Fruit fly (Drosophila melanogaster) whole organism, embryonic: ENCODE data around the gene CG32267.
A peak's percentile ranks its signal among the peaks of the same experiment; 100 is the strongest.

ENCODE experiments used
- B-H1 ChIP-seq: fragments of 200-800 bp; sonication (Bioruptor generic); IDR thresholded peaks from 3 replicates; pipeline ENCODE4 v1.3.6; 2022; ENCODE audit warnings: missing biosample characterization, missing genetic modification characterization
- Blimp-1 ChIP-seq: fragments of 200-800 bp; sonication (Bioruptor generic); optimal IDR thresholded peaks from 3 replicates; lab custom pipeline; 2018; ENCODE audit warnings: missing biosample characterization, missing genetic modification characterization, mild to moderate bottlenecking, moderate library complexity, missing genetic modification reagents
- CG11398 ChIP-seq: fragments of 200-800 bp; sonication (Bioruptor generic); optimal IDR thresholded peaks from 2 replicates; lab custom pipeline; 2016; ENCODE audit warnings: missing biosample characterization, missing genetic modification characterization
- CG11504 ChIP-seq: fragments of 200-800 bp; sonication (Bioruptor generic); optimal IDR thresholded peaks from 3 replicates; lab custom pipeline; 2019; ENCODE audit warnings: missing biosample characterization, mild to moderate bottlenecking, missing genetic modification characterization, moderate library complexity
- CG11695 ChIP-seq: fragments of 200-800 bp; sonication (Bioruptor generic); IDR thresholded peaks from 3 replicates; pipeline ENCODE4 v1.3.6; 2022; ENCODE audit warnings: missing biosample characterization, missing genetic modification characterization
- CG11723 ChIP-seq: fragments of 200-800 bp; sonication (Bioruptor generic); optimal IDR thresholded peaks from 2 replicates; lab custom pipeline; 2017; ENCODE audit warnings: missing biosample characterization, mild to moderate bottlenecking, missing genetic modification characterization
- CG12659 ChIP-seq: fragments of 200-800 bp; sonication (Bioruptor generic); optimal IDR thresholded peaks from 3 replicates; lab custom pipeline; 2017; ENCODE audit warnings: mild to moderate bottlenecking, missing biosample characterization, missing genetic modification reagents, missing genetic modification characterization
- CG13424 ChIP-seq: fragments of 200-800 bp; sonication (Bioruptor generic); optimal IDR thresholded peaks from 2 replicates; lab custom pipeline; 2019; ENCODE audit warnings: missing biosample characterization, mild to moderate bottlenecking, missing genetic modification characterization, moderate library complexity
- CG17568 ChIP-seq: fragments of 200-800 bp; sonication (Bioruptor generic); optimal IDR thresholded peaks from 2 replicates; lab custom pipeline; 2018; ENCODE audit warnings: missing biosample characterization, mild to moderate bottlenecking, missing genetic modification characterization, moderate library complexity
- CG18599 ChIP-seq: fragments of 200-800 bp; sonication (Bioruptor generic); optimal IDR thresholded peaks from 3 replicates; lab custom pipeline; 2017; ENCODE audit warnings: missing biosample characterization, missing genetic modification characterization, mild to moderate bottlenecking, moderate library complexity, missing genetic modification reagents
- CG2116 ChIP-seq: fragments of 200-800 bp; sonication (Bioruptor generic); optimal IDR thresholded peaks from 3 replicates; lab custom pipeline; 2018; ENCODE audit warnings: missing biosample characterization, mild to moderate bottlenecking, missing genetic modification characterization
- CG2199 ChIP-seq: fragments of 200-800 bp; sonication (Bioruptor generic); IDR thresholded peaks from 3 replicates; pipeline ENCODE4 v1.3.6; 2022; ENCODE audit warnings: missing biosample characterization, missing genetic modification characterization
- CG2712 ChIP-seq: fragments of 200-800 bp; optimal IDR thresholded peaks from 3 replicates; lab custom pipeline; 2019; ENCODE audit warnings: missing biosample characterization, mild to moderate bottlenecking, missing genetic modification characterization, moderate library complexity
- CG32532 ChIP-seq: fragments of 200-800 bp; sonication (Bioruptor generic); IDR thresholded peaks from 2 replicates; pipeline ENCODE4 v1.3.6; 2022; ENCODE audit warnings: missing biosample characterization, missing genetic modification characterization
- CG32767 ChIP-seq: fragments of 200-800 bp; sonication (Bioruptor generic); IDR thresholded peaks from 2 replicates; pipeline ENCODE4 v1.3.6; 2022; ENCODE audit warnings: missing biosample characterization, missing genetic modification characterization
- CG3281 ChIP-seq: fragments of 200-800 bp; sonication (Bioruptor generic); optimal IDR thresholded peaks from 3 replicates; lab custom pipeline; 2017; ENCODE audit warnings: missing biosample characterization, mild to moderate bottlenecking, missing genetic modification characterization
- CG4730 ChIP-seq: fragments of 200-800 bp; sonication (Bioruptor generic); IDR thresholded peaks from 2 replicates; pipeline ENCODE4 v1.3.6; 2022; ENCODE audit warnings: missing biosample characterization, missing genetic modification characterization
- CG6689 ChIP-seq: fragments of 200-800 bp; sonication (Bioruptor generic); IDR thresholded peaks from 2 replicates; pipeline ENCODE4 v1.3.6; 2022; ENCODE audit warnings: missing biosample characterization, missing genetic modification characterization
- CG8290 ChIP-seq, 3 experiments: fragments of 200-800 bp; sonication (Bioruptor generic); optimal IDR thresholded peaks; 2 replicates each; lab custom pipeline; 2016 to 2019; ENCODE audit warnings: missing biosample characterization in 3 of 3, missing genetic modification characterization in 3 of 3, mild to moderate bottlenecking in 2 of 3, moderate library complexity in 1 of 3
- CG9727 ChIP-seq: fragments of 200-800 bp; sonication (Bioruptor generic); optimal IDR thresholded peaks from 3 replicates; lab custom pipeline; 2017; ENCODE audit warnings: missing biosample characterization, mild to moderate bottlenecking, missing genetic modification characterization
- CkIIα-i1 ChIP-seq: fragments of 200-800 bp; sonication (Bioruptor generic); IDR thresholded peaks from 2 replicates; pipeline ENCODE4 v1.3.6; 2022; ENCODE audit warnings: missing biosample characterization, missing genetic modification characterization
- Dbx ChIP-seq: fragments of 200-800 bp; sonication (Bioruptor generic); IDR thresholded peaks from 3 replicates; pipeline ENCODE4 v1.3.6; 2022; ENCODE audit warnings: missing biosample characterization, missing genetic modification characterization
- Doc2 ChIP-seq: fragments of 200-800 bp; sonication (Bioruptor generic); IDR thresholded peaks from 2 replicates; pipeline ENCODE4 v1.3.6; 2022; ENCODE audit warnings: missing biosample characterization, missing genetic modification characterization
- Drgx ChIP-seq: fragments of 200-800 bp; sonication (Bioruptor generic); IDR thresholded peaks from 2 replicates; pipeline ENCODE4 v1.3.6; 2022; ENCODE audit warnings: missing biosample characterization, missing genetic modification characterization
- Elba2 ChIP-seq: fragments of 200-800 bp; sonication (Bioruptor generic); optimal IDR thresholded peaks from 3 replicates; lab custom pipeline; 2016; ENCODE audit warnings: missing biosample characterization, missing genetic modification characterization
- Fer3 ChIP-seq: fragments of 200-800 bp; sonication (Bioruptor generic); optimal IDR thresholded peaks from 2 replicates; lab custom pipeline; 2018; ENCODE audit warnings: missing biosample characterization, mild to moderate bottlenecking, missing genetic modification characterization, moderate library complexity
- H2.0 ChIP-seq: fragments of 200-800 bp; sonication (Bioruptor generic); IDR thresholded peaks from 2 replicates; pipeline ENCODE4 v1.3.6; 2022; ENCODE audit warnings: missing biosample characterization, missing genetic modification characterization
- Hmr ChIP-seq: fragments of 200-800 bp; sonication (Bioruptor generic); optimal IDR thresholded peaks from 3 replicates; lab custom pipeline; 2017; ENCODE audit warnings: mild to moderate bottlenecking, missing biosample characterization, missing genetic modification reagents, missing genetic modification characterization
- Hr51 ChIP-seq, 2 experiments: fragments of 200-800 bp; sonication (Bioruptor generic); optimal IDR thresholded peaks; 2 replicates in 1 of 2; 3 replicates in 1 of 2; lab custom pipeline; 2016 to 2018; ENCODE audit warnings: missing biosample characterization in 2 of 2, missing genetic modification characterization in 2 of 2, mild to moderate bottlenecking in 1 of 2, moderate library complexity in 1 of 2
- Meics ChIP-seq: fragments of 200-800 bp; sonication (Bioruptor generic); optimal IDR thresholded peaks from 2 replicates; lab custom pipeline; 2017; ENCODE audit warnings: missing biosample characterization, mild to moderate bottlenecking, missing genetic modification characterization
- PHDP ChIP-seq: fragments of 200-800 bp; sonication (Bioruptor generic); optimal IDR thresholded peaks from 3 replicates; lab custom pipeline; 2018; ENCODE audit warnings: missing biosample characterization, mild to moderate bottlenecking, missing genetic modification characterization, moderate library complexity
- Ptx1 ChIP-seq: fragments of 200-800 bp; sonication (Bioruptor generic); IDR thresholded peaks from 2 replicates; pipeline ENCODE4 v1.3.6; 2022; ENCODE audit warnings: missing biosample characterization, missing genetic modification characterization
- Rfx ChIP-seq: fragments of 200-800 bp; sonication (Bioruptor generic); IDR thresholded peaks from 2 replicates; pipeline ENCODE4 v1.3.6; 2022; ENCODE audit warnings: missing biosample characterization, missing genetic modification characterization
- Sox102F ChIP-seq: fragments of 200-800 bp; sonication (Bioruptor generic); optimal IDR thresholded peaks from 2 replicates; lab custom pipeline; 2018; ENCODE audit warnings: missing biosample characterization, mild to moderate bottlenecking, missing genetic modification characterization, moderate library complexity
- YL-1 ChIP-seq: fragments of 200-800 bp; sonication (Bioruptor generic); optimal IDR thresholded peaks from 3 replicates; lab custom pipeline; 2017; ENCODE audit warnings: missing biosample characterization, mild to moderate bottlenecking, missing genetic modification characterization
- aop ChIP-seq: fragments of 200-800 bp; sonication (Bioruptor generic); IDR thresholded peaks from 2 replicates; pipeline ENCODE4 v1.3.6; 2022; ENCODE audit warnings: missing biosample characterization, missing genetic modification characterization
- ase ChIP-seq: fragments of 200-800 bp; sonication (Bioruptor generic); IDR thresholded peaks from 3 replicates; pipeline ENCODE4 v1.3.6; 2022; ENCODE audit warnings: missing biosample characterization, missing genetic modification characterization
- chif ChIP-seq, 2 experiments: fragments of 200-800 bp; sonication (Bioruptor generic); optimal IDR thresholded peaks; 3 replicates each; lab custom pipeline; 2016; ENCODE audit warnings: missing biosample characterization in 2 of 2, missing genetic modification characterization in 2 of 2
- dmrt99B ChIP-seq: fragments of 200-800 bp; sonication (Bioruptor generic); optimal IDR thresholded peaks from 2 replicates; lab custom pipeline; 2018; ENCODE audit warnings: missing biosample characterization, mild to moderate bottlenecking, missing genetic modification characterization, moderate library complexity
- dysf ChIP-seq: fragments of 200-800 bp; sonication (Bioruptor generic); IDR thresholded peaks from 3 replicates; pipeline ENCODE4 v1.3.6; 2022; ENCODE audit warnings: missing biosample characterization, missing genetic modification characterization
- fd96Cb ChIP-seq: fragments of 200-800 bp; sonication (Bioruptor generic); optimal IDR thresholded peaks from 2 replicates; lab custom pipeline; 2018; ENCODE audit warnings: missing biosample characterization, mild to moderate bottlenecking, missing genetic modification characterization, moderate library complexity
- gce ChIP-seq: fragments of 200-800 bp; sonication (Bioruptor generic); IDR thresholded peaks from 3 replicates; pipeline ENCODE4 v1.3.6; 2022; ENCODE audit warnings: missing biosample characterization, missing genetic modification characterization
- gem ChIP-seq: fragments of 200-800 bp; sonication (Bioruptor generic); optimal IDR thresholded peaks from 2 replicates; lab custom pipeline; 2019; ENCODE audit warnings: missing biosample characterization, mild to moderate bottlenecking, missing genetic modification characterization, moderate library complexity
- hkb ChIP-seq, 2 experiments: fragments of 200-800 bp in 1 of 2; fragments of >200 bp in 1 of 2; sonication (Bioruptor generic) in 1 of 2; IDR thresholded peaks in 1 of 2; optimal IDR thresholded peaks in 1 of 2; 2 replicates each; pipeline versions ENCODE4 v1.3.6 to Lab custom; 2017 to 2022; ENCODE audit warnings: missing biosample characterization in 1 of 2, missing genetic modification characterization in 1 of 2
- lmd ChIP-seq: fragments of 200-800 bp; sonication (Bioruptor generic); IDR thresholded peaks from 2 replicates; pipeline ENCODE4 v1.3.6; 2022; ENCODE audit warnings: missing biosample characterization, missing genetic modification characterization
- tgo ChIP-seq: fragments of 200-800 bp; sonication (Bioruptor generic); IDR thresholded peaks from 3 replicates; pipeline ENCODE4 v1.3.6; 2022; ENCODE audit warnings: missing biosample characterization, missing genetic modification characterization
- tio ChIP-seq: fragments of 200-800 bp; sonication (Bioruptor generic); optimal IDR thresholded peaks from 2 replicates; lab custom pipeline; 2017; ENCODE audit warnings: missing biosample characterization, missing genetic modification characterization, inconsistent platforms
- vvl ChIP-seq: fragments of 200-800 bp; sonication (Bioruptor generic); IDR thresholded peaks from 2 replicates; pipeline ENCODE4 v1.3.6; 2022; ENCODE audit warnings: missing biosample characterization, missing genetic modification characterization
- yki ChIP-seq: fragments of >200 bp; optimal IDR thresholded peaks from 3 replicates; lab custom pipeline; 2018

The CG32267 gene

DNA sequence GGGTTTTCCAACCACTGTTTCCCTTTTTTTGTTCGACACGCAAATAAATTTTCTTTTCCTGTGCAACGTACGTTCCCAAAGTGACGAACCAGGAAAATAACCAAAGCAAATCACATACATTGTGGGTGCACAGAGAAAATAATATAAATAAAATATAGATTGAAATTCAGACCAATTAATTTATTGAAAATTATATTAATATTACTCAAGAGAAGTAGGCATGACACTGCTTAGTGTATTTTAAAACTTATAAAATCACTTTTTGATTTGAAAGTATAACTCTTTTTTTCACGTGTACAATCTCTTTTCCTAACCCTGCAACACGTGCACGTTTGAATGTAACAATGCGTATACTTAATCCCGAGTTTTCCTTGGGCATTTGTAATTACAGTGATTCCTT lies 24.7 kb upstream of the CG32267 start (continued):
- TF ChIP-seq Meics (peak; percentile 38), yki (lab: Kevin White, UChicago) (no peak), CG18599 (GFP tag; lab: Kevin White, UChicago) (peak; percentile 54), Ptx1 (GFP tag; lab: Robert Waterston, UW) (0 out of 2 replicates have a peak, but pooled peaks have one; percentile 24), H2.0 (GFP tag; lab: Robert Waterston, UW) (peak; percentile 39; the same call in 1 of the 2 replicates), CG11695 (GFP tag; lab: Robert Waterston, UW) (0 out of 3 replicates have a peak, but pooled peaks have one; percentile 19), Dbx (GFP tag; lab: Robert Waterston, UW) (0 out of 3 replicates have a peak, but pooled peaks have one; percentile 51), PHDP (no peak), CG8290 (GFP tag; optimal IDR thresholded peaks at IDR 0.05; lab: Kevin White, UChicago) (no peak), CG8290 (tag; optimal IDR thresholded peaks at IDR 0.05; lab: Kevin White, UChicago) (no peak), CG2199 (no peak), aop (GFP tag; lab: Robert Waterston, UW) (no peak), CG2712 (tag; lab: Kevin White, UChicago) (peak; percentile 16), dysf (GFP tag; lab: Robert Waterston, UW) (peak; percentile 51; the same call in 1 of the 3 replicates), vvl (GFP tag; lab: Robert Waterston, UW) (0 out of 2 replicates have a peak, but pooled peaks have one; percentile 12), gce (GFP tag; lab: Robert Waterston, UW) (0 out of 3 replicates have a peak, but pooled peaks have one; percentile 21), Rfx (GFP tag; lab: Robert Waterston, UW) (0 out of 2 replicates have a peak, but pooled peaks have one; percentile 20), hkb (optimal IDR thresholded peaks at IDR 0.05; lab: Kevin White, UChicago) (no peak), hkb (GFP tag; IDR thresholded peaks at IDR 0.05; lab: Robert Waterston, UW) (peak; percentile 55; the same call in 1 of the 2 replicates), CG4730 (0 out of 2 replicates have a peak, but pooled peaks have one; percentile 23), Drgx (GFP tag; lab: Robert Waterston, UW) (0 out of 2 replicates have a peak, but pooled peaks have one; percentile 22), Hr51 (GFP tag; optimal IDR thresholded peaks at IDR 0.05; lab: Kevin White, UChicago) (peak in 1 of 2 experiments; percentile 41), ase (GFP tag; lab: Robert Waterston, UW) (no peak), CG6689 (GFP tag; lab: Robert Waterston, UW) (0 out of 2 replicates have a peak, but pooled peaks have one; percentile 17), CkIIα-i1 (GFP tag; lab: Robert Waterston, UW) (no peak), tgo (GFP tag; lab: Robert Waterston, UW) (0 out of 3 replicates have a peak, but pooled peaks have one; percentile 17), CG11723 (GFP tag; lab: Kevin White, UChicago) (no peak), B-H1 (GFP tag; lab: Robert Waterston, UW) (no peak), CG11398 (no peak), CG32532 (GFP tag; lab: Robert Waterston, UW) (peak; percentile 35; the same call in 1 of the 2 replicates), CG2116 (GFP tag; lab: Kevin White, UChicago) (no peak), gem (peak; percentile 52), Hmr (peak; percentile 18), Elba2 (GFP tag; lab: Kevin White, UChicago) (no peak), YL-1 (GFP tag; lab: Kevin White, UChicago) (no peak), Sox102F (peak; percentile 42), lmd (GFP tag; lab: Robert Waterston, UW) (no peak), Blimp-1 (GFP tag; lab: Kevin White, UChicago) (peak; percentile 14), Doc2 (GFP tag; lab: Robert Waterston, UW) (no peak), CG3281 (peak; percentile 14), tio (GFP tag; lab: Kevin White, UChicago) (peak; percentile 11), fd96Cb (peak; percentile 14), CG9727 (GFP tag; lab: Kevin White, UChicago) (peak; percentile 9), dmrt99B (tag; lab: Kevin White, UChicago) (peak; percentile 46), CG17568 (no peak), Fer3 (tag; lab: Kevin White, UChicago) (peak; percentile 4), CG12659 (peak; percentile 2), CG32767 (GFP tag; lab: Robert Waterston, UW) (0 out of 2 replicates have a peak, but pooled peaks have one; percentile 17), CG11504 (peak; percentile 53), chif (GFP tag; optimal IDR thresholded peaks at IDR 0.05; lab: Kevin White, UChicago) (no peak), CG13424 (tag; lab: Kevin White, UChicago) (peak; percentile 17)
